Fruit fly (Drosophila melanogaster): ENCODE data around the gene CG18596.

dm6 chr3R:22379942-22380341, 4.2 kb downstream of the CG18596 start, which contains the start of gene CG34149:
- TF ChIP-seq CG8478 (optimal IDR thresholded peaks at IDR 0.05) (no peak), CTCF (optimal IDR thresholded peaks at IDR 0.05) (no peak)

Data from S2 (cell line).